Fruit fly (Drosophila melanogaster): ENCODE data around the gene CG12715.

The CG12715 gene

DNA sequence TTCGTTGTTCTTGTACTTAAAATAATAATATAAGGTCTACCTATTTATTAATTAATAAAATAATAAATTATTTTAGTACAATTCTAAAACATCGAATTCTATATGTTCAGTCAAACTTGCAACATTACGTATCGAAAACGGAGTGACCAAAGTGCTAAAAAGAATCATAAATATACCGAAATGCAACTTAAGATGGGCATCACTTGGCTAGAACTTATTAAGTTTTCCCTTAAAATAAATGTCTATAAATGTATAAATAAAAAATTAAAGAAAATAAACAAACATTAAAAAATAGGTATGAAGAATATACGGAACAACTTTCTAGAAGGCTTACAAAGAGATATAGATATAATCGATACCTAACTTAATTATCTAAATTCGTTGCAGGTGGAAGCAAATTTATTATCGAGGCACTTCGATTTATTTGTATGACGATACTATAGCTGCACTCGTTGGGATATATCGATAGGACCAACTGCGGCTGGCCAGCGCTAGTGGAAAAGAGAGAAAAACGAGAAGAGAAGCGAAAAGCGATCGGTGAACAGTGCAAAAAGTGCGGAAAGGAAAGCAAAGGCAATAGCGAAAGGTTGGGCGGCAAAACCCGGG lies 35.6 kb upstream of the CG12715 start, which contains the start of gene lic (continued):
- TF ChIP-seq Rx (GFP tag; IDR thresholded peaks at IDR 0.05) (no peak), trem (tag; optimal IDR thresholded peaks at IDR 0.05) (no peak), psq (GFP tag; optimal IDR thresholded peaks at IDR 0.05) (no peak), CG11247 (GFP tag; IDR thresholded peaks at IDR 0.05) (no peak), CG13894 (tag; optimal IDR thresholded peaks at IDR 0.05) (no peak), CG4328 (GFP tag; optimal IDR thresholded peaks at IDR 0.05) (no peak), CG2120 (GFP tag; optimal IDR thresholded peaks at IDR 0.05) (no peak), CG12299 (tag; optimal IDR thresholded peaks at IDR 0.05) (no peak), CG12942 (GFP tag; optimal IDR thresholded peaks at IDR 0.05) (no peak), CG11085 (GFP tag; IDR thresholded peaks at IDR 0.05) (no peak), Ets97D (GFP tag; optimal IDR thresholded peaks at IDR 0.05) (peak; percentile 7), croc (GFP tag; conservative IDR thresholded peaks at IDR 0.05) (no peak), CG4617 (GFP tag; optimal IDR thresholded peaks at IDR 0.05; ENCODE audit: borderline replicate concordance) (peak; percentile 7), CG10209 (GFP tag; optimal IDR thresholded peaks at IDR 0.05) (no peak), ash1 (GFP tag; optimal IDR thresholded peaks at IDR 0.05) (no peak), sisA (GFP tag; IDR thresholded peaks at IDR 0.05) (no peak), luna (GFP tag; optimal IDR thresholded peaks at IDR 0.05) (no peak), CG10431 (GFP tag; optimal IDR thresholded peaks at IDR 0.05) (no peak), CG2129 (GFP tag; IDR thresholded peaks at IDR 0.05; ENCODE audit: partially characterized antibody) (peak; percentile 46; the same call in 1 of the 2 replicates), fru (optimal IDR thresholded peaks at IDR 0.05) (no peak), tll (GFP tag; optimal IDR thresholded peaks at IDR 0.05) (no peak), ems (GFP tag; optimal IDR thresholded peaks at IDR 0.05) (no peak), bigmax (GFP tag; optimal IDR thresholded peaks at IDR 0.05) (no peak), CG16813 (GFP tag; IDR thresholded peaks at IDR 0.05; ENCODE audit: partially characterized antibody) (peak; percentile 81), bsh (GFP tag; optimal IDR thresholded peaks at IDR 0.05) (no peak), CG1603 (tag; optimal IDR thresholded peaks at IDR 0.05) (peak; percentile 7), sob (GFP tag; IDR thresholded peaks at IDR 0.05) (no peak), Fer3 (tag; optimal IDR thresholded peaks at IDR 0.05) (no peak), Dip2 (GFP tag; IDR thresholded peaks at IDR 0.05) (no peak), Aef1 (GFP tag; IDR thresholded peaks at IDR 0.05) (no peak), vfl (GFP tag; optimal IDR thresholded peaks at IDR 0.05) (no peak), CG11695 (GFP tag; IDR thresholded peaks at IDR 0.05) (no peak), CG18262 (tag; optimal IDR thresholded peaks at IDR 0.05) (no peak), CG12236 (GFP tag; optimal IDR thresholded peaks at IDR 0.05) (no peak), Tbp (GFP tag; optimal IDR thresholded peaks at IDR 0.05) (no peak), CG18619 (GFP tag; optimal IDR thresholded peaks at IDR 0.05) (no peak), CG17829 (tag; optimal IDR thresholded peaks at IDR 0.05) (no peak), CG13624 (GFP tag; optimal IDR thresholded peaks at IDR 0.05) (no peak), Adf1 (GFP tag; IDR thresholded peaks at IDR 0.05) (no peak), CG14050 (GFP tag; IDR thresholded peaks at IDR 0.05) (no peak), CG14860 (GFP tag; IDR thresholded peaks at IDR 0.05; ENCODE audit: partially characterized antibody) (peak; percentile 77), chinmo (GFP tag; IDR thresholded peaks at IDR 0.05; ENCODE audit: partially characterized antibody) (peak; percentile 87), kay (GFP tag; optimal IDR thresholded peaks at IDR 0.05) (no peak), MESR4 (GFP tag; optimal IDR thresholded peaks at IDR 0.05) (peak; percentile 30), crc (GFP tag; optimal IDR thresholded peaks at IDR 0.05) (no peak), Gug (GFP tag; IDR thresholded peaks at IDR 0.05) (no peak), H2.0 (GFP tag; IDR thresholded peaks at IDR 0.05) (no peak), CG12744 (GFP tag; optimal IDR thresholded peaks at IDR 0.05) (no peak), CG12155 (GFP tag; optimal IDR thresholded peaks at IDR 0.05) (no peak), Dfd (GFP tag; optimal IDR thresholded peaks at IDR 0.05) (no peak), Sin3A (optimal IDR thresholded peaks at IDR 0.05) (no peak), CG16779 (GFP tag; IDR thresholded peaks at IDR 0.05) (no peak)
